2 fruit fly cellular contexts compared by ENCODE assay signal in genomic region chr2L:13251167-13251566, dm6.
TF ChIP-seq lines count a peak whose summit lies in the region.

No protein-coding gene starts in this region.

TF ChIP-seq in whole organism, prepupa, 60 proteins besides CTCF, POLR2A, EP300 and RAD21:
- TF ChIP-seq CG15336 (GFP tag; IDR thresholded peaks at IDR 0.05; lab: Robert Waterston, UW) (0 out of 2 replicates have a peak, but pooled peaks have one; percentile 15), CG8119 (GFP tag; IDR thresholded peaks at IDR 0.05; lab: Robert Waterston, UW) (0 out of 3 replicates have a peak, but pooled peaks have one; percentile 24), CG4318 (GFP tag; optimal IDR thresholded peaks at IDR 0.05; lab: Kevin White, UChicago) (peak; percentile 15), ss (GFP tag; optimal IDR thresholded peaks at IDR 0.05; lab: Kevin White, UChicago) (peak in 1 of 2 experiments; percentile 7), Lpt (GFP tag; optimal IDR thresholded peaks at IDR 0.05; lab: Kevin White, UChicago) (peak; percentile 20), spab (GFP tag; optimal IDR thresholded peaks at IDR 0.05; lab: Kevin White, UChicago) (no peak), fkh (GFP tag; optimal IDR thresholded peaks at IDR 0.05; lab: Kevin White, UChicago) (no peak), Eip78C (GFP tag; lab: Kevin White, UChicago) (peak; percentile 74), Hr38 (GFP tag; optimal IDR thresholded peaks at IDR 0.05; lab: Kevin White, UChicago) (no peak), achi (GFP tag; optimal IDR thresholded peaks at IDR 0.05; lab: Kevin White, UChicago) (peak; percentile 22), eg (GFP tag; IDR thresholded peaks at IDR 0.05; lab: Robert Waterston, UW) (no peak), CG11762 (GFP tag; optimal IDR thresholded peaks at IDR 0.05; lab: Kevin White, UChicago; ENCODE audit: insufficient read depth) (no peak), CG6276 (GFP tag; optimal IDR thresholded peaks at IDR 0.05; lab: Kevin White, UChicago) (peak; percentile 9), CG6808 (GFP tag; optimal IDR thresholded peaks at IDR 0.05; lab: Kevin White, UChicago) (peak; percentile 31), CG3032 (tag; optimal IDR thresholded peaks at IDR 0.05; lab: Kevin White, UChicago) (peak; percentile 16), Sox14 (GFP tag; optimal IDR thresholded peaks at IDR 0.05; lab: Kevin White, UChicago) (peak; percentile 1), CG32006 (GFP tag; optimal IDR thresholded peaks at IDR 0.05; lab: Kevin White, UChicago) (peak; percentile 46), Hr4 (GFP tag; optimal IDR thresholded peaks at IDR 0.05; lab: Kevin White, UChicago) (peak; percentile 4)

TF ChIP-seq in whole organism, pupa, 21 proteins besides CTCF, POLR2A, EP300 and RAD21:
- TF ChIP-seq CG14655 (GFP tag; optimal IDR thresholded peaks at IDR 0.05; lab: Kevin White, UChicago) (peak; percentile 62), gl (tag; optimal IDR thresholded peaks at IDR 0.05; lab: Kevin White, UChicago) (no peak), CG9948 (tag; optimal IDR thresholded peaks at IDR 0.05; lab: Kevin White, UChicago) (peak; percentile 17), CG15710 (tag; optimal IDR thresholded peaks at IDR 0.05; lab: Kevin White, UChicago) (peak; percentile 31), CG17806 (tag; optimal IDR thresholded peaks at IDR 0.05; lab: Kevin White, UChicago) (peak; percentile 9), D1 (tag; optimal IDR thresholded peaks at IDR 0.05; lab: Kevin White, UChicago) (no peak), CG8301 (tag; optimal IDR thresholded peaks at IDR 0.05; lab: Kevin White, UChicago) (peak; percentile 60), EcR (GFP tag; optimal IDR thresholded peaks at IDR 0.05; lab: Kevin White, UChicago) (no peak), Pif1A (GFP tag; optimal IDR thresholded peaks at IDR 0.05; lab: Kevin White, UChicago) (no peak), CG8159 (tag; optimal IDR thresholded peaks at IDR 0.05; lab: Kevin White, UChicago) (peak; percentile 33), CG12605 (GFP tag; IDR thresholded peaks at IDR 0.05; lab: Robert Waterston, UW) (no peak)
